Worm (Caenorhabditis elegans): ENCODE results near the gene F02D8.4.

The F02D8.4 gene

DNA sequence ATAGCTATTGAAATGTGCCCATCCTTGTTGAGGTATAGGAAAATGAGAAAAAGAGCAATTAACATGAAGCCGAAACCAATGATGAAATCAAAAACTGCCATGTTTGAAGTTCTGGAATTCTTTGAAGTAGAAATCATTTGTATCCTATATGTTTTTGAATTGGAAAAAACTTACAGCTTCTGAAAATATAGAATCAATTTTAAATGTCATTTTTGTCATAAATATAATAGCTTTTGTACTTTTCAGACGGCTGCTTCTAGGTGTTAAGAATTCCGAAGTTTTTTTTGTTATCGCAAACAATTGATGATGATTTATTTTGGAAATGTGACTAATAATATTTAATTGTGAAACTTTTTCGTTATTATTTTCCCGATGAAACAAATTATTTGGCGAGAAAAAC is 37.7 kb upstream of the F02D8.4 start, which contains the start of gene C30G7.4:
TSS of gene C30G7.4 (minus strand) at position 101 of the 400 bp plus-strand sequence.
- TF ChIP-seq madf-5 (GFP tag; IDR thresholded peaks at IDR 0.05), result no peak
- TF ChIP-seq zip-2 (tag; optimal IDR thresholded peaks at IDR 0.05), result no peak
- TF ChIP-seq jun-1 (tag; optimal IDR thresholded peaks at IDR 0.05), result no peak
- TF ChIP-seq lin-39 (tag; optimal IDR thresholded peaks at IDR 0.05), result no peak

DNA sequence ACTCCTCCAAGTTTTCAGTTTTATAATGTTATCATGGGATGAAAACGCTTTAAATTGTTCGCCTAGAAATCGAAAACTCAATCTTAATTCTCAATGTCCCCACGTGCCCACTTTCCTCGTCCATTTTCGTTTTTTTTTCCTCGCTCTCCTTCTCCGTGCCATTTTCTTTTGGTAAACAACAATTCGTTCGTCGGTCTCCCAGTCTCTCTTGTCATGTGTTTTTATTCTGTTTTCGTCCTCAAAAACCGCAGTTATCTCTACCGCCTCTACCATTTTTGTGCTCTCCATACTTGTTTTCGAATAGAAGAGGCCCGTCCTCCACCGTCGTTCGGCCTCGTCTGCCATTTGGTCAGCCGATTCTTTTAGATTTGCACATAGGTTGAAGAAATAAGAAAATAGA is 36.1 kb upstream of the F02D8.4 start:
- TF ChIP-seq rbr-2 (tag; optimal IDR thresholded peaks at IDR 0.05) (peak; percentile 31), fkh-10 (GFP tag; optimal IDR thresholded peaks at IDR 0.05) (peak; percentile 3), hlh-30 (tag; optimal IDR thresholded peaks at IDR 0.05; ENCODE audit: insufficient read depth) (peak; percentile 61), lin-39 (tag; optimal IDR thresholded peaks at IDR 0.05) (no peak), nhr-6 (tag; optimal IDR thresholded peaks at IDR 0.05) (peak; percentile 18), daf-16 (GFP tag; optimal IDR thresholded peaks at IDR 0.05) (peak in 1 of 2 experiments; percentile 70), daf-16 (tag; optimal IDR thresholded peaks at IDR 0.05) (no peak), lin-1 (GFP tag; IDR thresholded peaks at IDR 0.05) (no peak), T26A8.4 (GFP tag; IDR thresholded peaks at IDR 0.05) (no peak), daf-19 (GFP tag; conservative IDR thresholded peaks at IDR 0.05) (no peak), mxl-2 (GFP tag; conservative IDR thresholded peaks at IDR 0.05) (no peak), mdl-1 (tag; optimal IDR thresholded peaks at IDR 0.05) (peak in 1 of 2 experiments; percentile 76), aly-2 (tag; optimal IDR thresholded peaks at IDR 0.05) (no peak), nhr-28 (tag; optimal IDR thresholded peaks at IDR 0.05) (no peak)

DNA sequence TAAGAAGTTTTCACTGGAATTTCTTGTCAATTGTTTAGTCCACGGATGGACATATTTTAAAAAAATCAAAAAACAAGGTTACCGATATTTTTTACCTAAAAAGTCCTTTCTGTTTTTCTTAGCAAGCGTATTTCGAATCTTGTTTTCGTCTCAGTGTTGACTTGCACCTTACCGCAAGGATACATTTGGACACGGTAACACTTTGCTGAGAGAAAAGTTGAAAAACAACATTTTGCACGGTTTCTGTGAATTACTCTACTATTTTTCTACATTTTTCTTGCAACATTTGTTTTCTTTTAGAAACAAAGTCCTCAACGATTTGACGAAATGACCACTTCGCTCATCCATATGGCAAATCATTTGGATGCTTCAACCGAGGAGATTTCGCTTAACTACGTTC is 35.2 kb upstream of the F02D8.4 start, which contains the start of gene hil-1:
TSS of gene hil-1 (plus strand) at position 301 of the 400 bp plus-strand sequence.
- no peak for TF ChIP-seq lim-7 (GFP tag; IDR thresholded peaks at IDR 0.05)
- no peak for TF ChIP-seq hmg-1.1 (GFP tag; IDR thresholded peaks at IDR 0.05)
- TF ChIP-seq aha-1 (tag), result no peak
- no peak for TF ChIP-seq egl-43 (GFP tag; IDR thresholded peaks at IDR 0.05)
- TF ChIP-seq madf-5 (GFP tag; IDR thresholded peaks at IDR 0.05), result no peak
- no peak for TF ChIP-seq tag-97 (GFP tag; IDR thresholded peaks at IDR 0.05)
- no peak for TF ChIP-seq madf-9 (GFP tag; conservative IDR thresholded peaks at IDR 0.05)
- no peak for TF ChIP-seq mdt-29 (GFP tag; IDR thresholded peaks at IDR 0.05)
- TF ChIP-seq ctbp-1 (GFP tag; IDR thresholded peaks at IDR 0.05), result no peak

DNA sequence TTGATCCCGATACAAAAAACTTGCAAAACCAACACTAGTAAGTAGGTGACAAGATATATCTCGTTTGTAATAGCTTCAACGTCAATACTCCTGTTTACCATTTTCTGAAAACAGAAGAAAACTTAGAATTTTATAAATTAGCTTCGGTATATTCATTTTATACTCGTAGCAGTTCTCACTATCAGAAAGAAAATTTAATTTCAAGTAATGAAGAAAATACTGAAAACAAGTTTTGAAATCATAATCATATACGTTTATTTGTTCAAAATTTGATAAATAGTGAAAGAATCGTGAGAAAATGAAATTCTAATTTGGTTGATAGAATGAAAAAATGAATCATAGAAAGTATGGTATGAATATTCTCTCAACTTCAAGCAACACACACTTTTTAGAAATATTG is 30.1 kb upstream of the F02D8.4 start, which contains the start of gene C30G7.5:
TSS of gene C30G7.5 (minus strand) at position 101 of the 400 bp plus-strand sequence.
- TF ChIP-seq ceh-28 (tag; optimal IDR thresholded peaks at IDR 0.05) (no peak), ceh-82 (tag; optimal IDR thresholded peaks at IDR 0.05) (no peak), nhr-237 (tag; optimal IDR thresholded peaks at IDR 0.05) (no peak), zfp-3 (GFP tag; conservative IDR thresholded peaks at IDR 0.05) (no peak), ceh-62 (tag; optimal IDR thresholded peaks at IDR 0.05) (no peak), ama-1 (optimal IDR thresholded peaks at IDR 0.05) (no peak), dpl-1 (GFP tag; optimal IDR thresholded peaks at IDR 0.05) (no peak), hlh-11 (tag; optimal IDR thresholded peaks at IDR 0.05) (no peak)

DNA sequence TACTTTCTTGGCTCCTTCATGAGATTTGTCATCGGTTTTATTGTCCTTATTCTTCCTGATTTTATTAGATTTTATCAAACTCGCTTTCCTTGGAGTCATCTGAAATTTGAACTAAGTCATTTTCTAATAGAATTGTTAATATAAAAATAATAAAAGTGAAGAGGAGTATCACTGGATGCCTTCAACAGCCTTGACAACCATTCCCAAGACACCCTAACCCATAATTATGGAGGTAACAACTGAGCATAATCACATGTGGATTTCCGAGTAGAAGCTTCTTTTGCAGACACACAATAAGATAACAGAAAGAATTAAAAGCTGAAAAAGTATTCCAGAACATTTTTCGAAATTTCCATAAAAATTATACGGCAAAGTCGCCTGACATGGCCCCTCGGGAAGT is 29.0 kb upstream of the F02D8.4 start, which contains the start of gene F02D8.9:
TSS of gene F02D8.9 (minus strand) at position 101 of the 400 bp plus-strand sequence.
- TF ChIP-seq hlh-11 (tag; optimal IDR thresholded peaks at IDR 0.05), result no peak
- TF ChIP-seq F10B5.3 (tag; optimal IDR thresholded peaks at IDR 0.05), result no peak
- no peak for TF ChIP-seq daf-12 (tag; optimal IDR thresholded peaks at IDR 0.05)
- no peak for TF ChIP-seq daf-16 (GFP tag; optimal IDR thresholded peaks at IDR 0.05)
- no peak for TF ChIP-seq daf-16 (tag; optimal IDR thresholded peaks at IDR 0.05)
- TF ChIP-seq dpl-1 (GFP tag; optimal IDR thresholded peaks at IDR 0.05), result no peak
- TF ChIP-seq spr-3 (GFP tag; optimal IDR thresholded peaks at IDR 0.05), result no peak
- no peak for TF ChIP-seq rbr-2 (tag; optimal IDR thresholded peaks at IDR 0.05)
- no peak for TF ChIP-seq ceh-28 (tag; optimal IDR thresholded peaks at IDR 0.05)
- no peak for TF ChIP-seq dve-1 (tag; optimal IDR thresholded peaks at IDR 0.05; ENCODE audit: insufficient read depth)
- no peak for TF ChIP-seq fkh-10 (GFP tag; optimal IDR thresholded peaks at IDR 0.05)
- TF ChIP-seq jun-1 (tag; optimal IDR thresholded peaks at IDR 0.05), result no peak
- TF ChIP-seq snpc-1.2 (GFP tag; IDR thresholded peaks at IDR 0.05), result no peak
- no peak for TF ChIP-seq snpc-4 (tag; optimal IDR thresholded peaks at IDR 0.05)
